Fruit fly (Drosophila melanogaster) whole organism, wandering third instar larva: Measurements from ENCODE around the gene cac.

Source experiments
- Abd-B ChIP-seq: fragments of >200 bp; optimal IDR thresholded peaks from 2 replicates; lab custom pipeline; 2017; ENCODE audit warnings: missing biosample characterization, missing genetic modification characterization
- CG32264 ChIP-seq: fragments of 200-800 bp; sonication (Bioruptor generic); optimal IDR thresholded peaks from 2 replicates; lab custom pipeline; 2016; ENCODE audit warnings: missing biosample characterization, missing genetic modification characterization
- CG9705 ChIP-seq: fragments of 200-800 bp; sonication (Bioruptor generic); optimal IDR thresholded peaks from 2 replicates; lab custom pipeline; 2018; ENCODE audit warnings: missing biosample characterization, mild to moderate bottlenecking, missing genetic modification characterization
- CrebA ChIP-seq: fragments of 200-800 bp; sonication (Bioruptor generic); optimal IDR thresholded peaks from 2 replicates; lab custom pipeline; 2016; ENCODE audit warnings: missing biosample characterization, mild to moderate bottlenecking, missing genetic modification characterization, borderline replicate concordance
- Dfd ChIP-seq: fragments of >200 bp; optimal IDR thresholded peaks from 2 replicates; lab custom pipeline; 2017; ENCODE audit warnings: missing biosample characterization, missing genetic modification characterization
- Dif ChIP-seq: fragments of 200-275, 200-300 bp; sonication (Bioruptor generic); optimal IDR thresholded peaks from 2 replicates; lab custom pipeline; 2018; ENCODE audit warnings: missing biosample characterization, missing genetic modification characterization; ENCODE audit not compliant: partially characterized antibody
- GATAd ChIP-seq: sonication (Bioruptor generic); optimal IDR thresholded peaks from 2 replicates; lab custom pipeline; 2016; ENCODE audit warnings: missing biosample characterization, missing genetic modification characterization
- HLH106 ChIP-seq: fragments of 200-800 bp; optimal IDR thresholded peaks from 3 replicates; lab custom pipeline; 2019; ENCODE audit warnings: missing biosample characterization, mild to moderate bottlenecking, missing genetic modification characterization, moderate library complexity
- Hnf4 ChIP-seq: fragments of 200-800 bp; sonication (Bioruptor generic); optimal IDR thresholded peaks from 2 replicates; lab custom pipeline; 2016; ENCODE audit warnings: missing biosample characterization, mild to moderate bottlenecking, missing genetic modification characterization
- Hr78 ChIP-seq: fragments of >200 bp; optimal IDR thresholded peaks from 2 replicates; lab custom pipeline; 2017; ENCODE audit warnings: missing biosample characterization, missing genetic modification characterization
- Hr83 ChIP-seq: fragments of 200-300 bp; sonication (Bioruptor generic); optimal IDR thresholded peaks from 2 replicates; lab custom pipeline; 2016; ENCODE audit warnings: missing biosample characterization, mild to moderate bottlenecking, missing genetic modification characterization, moderate library complexity; ENCODE audit not compliant: poor library complexity, severe bottlenecking
- Jra ChIP-seq: sonication (Bioruptor generic); optimal IDR thresholded peaks from 2 replicates; lab custom pipeline; 2016; ENCODE audit warnings: missing biosample characterization, missing genetic modification characterization
- Mio ChIP-seq: sonication (Bioruptor generic); optimal IDR thresholded peaks from 2 replicates; lab custom pipeline; 2016; ENCODE audit warnings: missing biosample characterization, missing genetic modification characterization
- Myc ChIP-seq: fragments of >200 bp; optimal IDR thresholded peaks from 2 replicates; lab custom pipeline; 2017
- N ChIP-seq: fragments of >200 bp; optimal IDR thresholded peaks from 2 replicates; lab custom pipeline; 2018; ENCODE audit warnings: missing biosample characterization, missing external identifiers, missing genetic modification characterization
- OdsH ChIP-seq: fragments of 200-800 bp; sonication (Bioruptor generic); optimal IDR thresholded peaks from 2 replicates; lab custom pipeline; 2016; ENCODE audit warnings: missing biosample characterization, mild to moderate bottlenecking, missing genetic modification characterization
- Rel ChIP-seq, 2 experiments: fragments of 200-800 bp; sonication (Bioruptor generic) in 1 of 2; optimal IDR thresholded peaks; 2 replicates in 1 of 2; 3 replicates in 1 of 2; lab custom pipeline; 2016 to 2019; ENCODE audit warnings: mild to moderate bottlenecking in 2 of 2, missing biosample characterization in 2 of 2, missing genetic modification characterization in 2 of 2, moderate library complexity in 1 of 2
- Sp1 ChIP-seq: fragments of 200-800 bp; sonication (Bioruptor generic); optimal IDR thresholded peaks from 3 replicates; lab custom pipeline; 2019; ENCODE audit warnings: missing biosample characterization, mild to moderate bottlenecking, missing genetic modification characterization, moderate library complexity
- Vsx2 ChIP-seq: fragments of 200-300, 225-300 bp; sonication (Bioruptor generic); optimal IDR thresholded peaks from 2 replicates; lab custom pipeline; 2018; ENCODE audit warnings: missing biosample characterization, missing genetic modification characterization; ENCODE audit not compliant: partially characterized antibody
- br ChIP-seq: fragments of 200-800 bp; sonication (Bioruptor generic); optimal IDR thresholded peaks from 2 replicates; lab custom pipeline; 2016; ENCODE audit warnings: missing biosample characterization, missing genetic modification characterization
- brk ChIP-seq: fragments of 200-800 bp; sonication (Bioruptor generic); optimal IDR thresholded peaks from 2 replicates; lab custom pipeline; 2016; ENCODE audit warnings: missing biosample characterization, mild to moderate bottlenecking, missing genetic modification characterization
- dl ChIP-seq, 2 experiments: fragments of 175-275, 200-275 bp in 1 of 2; fragments of 200-275 bp in 1 of 2; sonication (Bioruptor generic); optimal IDR thresholded peaks; lab custom pipeline; 2018; ENCODE audit warnings: mild to moderate bottlenecking in 2 of 2, missing biosample characterization in 2 of 2, missing genetic modification characterization in 2 of 2, moderate library complexity in 2 of 2; ENCODE audit not compliant: partially characterized antibody in 2 of 2, insufficient read depth in 1 of 2
- dmrt93B ChIP-seq: fragments of 200-800 bp; sonication (Bioruptor generic); optimal IDR thresholded peaks from 2 replicates; lab custom pipeline; 2018; ENCODE audit warnings: missing biosample characterization, mild to moderate bottlenecking, missing genetic modification characterization
- dsf ChIP-seq: sonication (Bioruptor generic); optimal IDR thresholded peaks from 2 replicates; lab custom pipeline; 2016; ENCODE audit warnings: missing biosample characterization, missing genetic modification characterization, borderline replicate concordance
- ey ChIP-seq: fragments of 200-800 bp; sonication (Bioruptor generic); optimal IDR thresholded peaks from 2 replicates; lab custom pipeline; 2016; ENCODE audit warnings: missing biosample characterization, missing genetic modification characterization
- foxo ChIP-seq, 2 experiments: fragments of 200-800 bp; sonication (Bioruptor generic); optimal IDR thresholded peaks; 2 replicates in 1 of 2; 3 replicates in 1 of 2; lab custom pipeline; 2016 to 2017; ENCODE audit warnings: missing biosample characterization in 2 of 2, missing genetic modification characterization in 2 of 2
- fru ChIP-seq: fragments of 200-800 bp; sonication (Bioruptor generic); optimal IDR thresholded peaks from 3 replicates; lab custom pipeline; 2016; ENCODE audit warnings: missing biosample characterization, mild to moderate bottlenecking, missing genetic modification characterization
- h ChIP-seq: fragments of 200-800 bp; sonication (Bioruptor generic); optimal IDR thresholded peaks from 3 replicates; lab custom pipeline; 2016; ENCODE audit warnings: missing biosample characterization, mild to moderate bottlenecking, missing genetic modification characterization
- jim ChIP-seq: fragments of 175-275, 200-325 bp; sonication (Bioruptor generic); optimal IDR thresholded peaks from 2 replicates; lab custom pipeline; 2016; ENCODE audit warnings: missing biosample characterization, mild to moderate bottlenecking, missing genetic modification characterization
- lola ChIP-seq: fragments of >200 bp; optimal IDR thresholded peaks from 2 replicates; lab custom pipeline; 2017; ENCODE audit warnings: missing biosample characterization, missing genetic modification characterization
- pan ChIP-seq: fragments of >200 bp; optimal IDR thresholded peaks from 2 replicates; lab custom pipeline; 2017
- psq ChIP-seq: fragments of 200-800 bp; sonication (Bioruptor generic); optimal IDR thresholded peaks from 3 replicates; lab custom pipeline; 2017; ENCODE audit warnings: missing biosample characterization, mild to moderate bottlenecking, missing genetic modification characterization, moderate library complexity
- rgr ChIP-seq: fragments of 200-800 bp; sonication (Bioruptor generic); optimal IDR thresholded peaks from 3 replicates; lab custom pipeline; 2016; ENCODE audit warnings: missing biosample characterization, mild to moderate bottlenecking, missing genetic modification characterization
- sage ChIP-seq: fragments of 200-800 bp; sonication (Bioruptor generic); optimal IDR thresholded peaks from 2 replicates; lab custom pipeline; 2016; ENCODE audit warnings: missing biosample characterization, mild to moderate bottlenecking, missing genetic modification characterization
- sv ChIP-seq: fragments of 200-800 bp; sonication (Bioruptor generic); optimal IDR thresholded peaks from 3 replicates; lab custom pipeline; 2016; ENCODE audit warnings: missing biosample characterization, missing genetic modification characterization
- tai ChIP-seq: sonication (Bioruptor generic); optimal IDR thresholded peaks from 2 replicates; lab custom pipeline; 2016; ENCODE audit warnings: missing biosample characterization, missing genetic modification characterization
- usp ChIP-seq: fragments of >200 bp; optimal IDR thresholded peaks from 2 replicates; lab custom pipeline; 2017; ENCODE audit warnings: missing biosample characterization, missing genetic modification characterization
- woc ChIP-seq: sonication (Bioruptor generic); optimal IDR thresholded peaks from 2 replicates; lab custom pipeline; 2016; ENCODE audit warnings: missing biosample characterization, mild to moderate bottlenecking, missing genetic modification characterization

The cac gene

dm6 chrX:12018440-12019101 lies 33.7 kb upstream of the cac start, which contains the start of gene Lsm12a:
TSS of gene Lsm12a (plus strand) at chrX:12018640.
- TF ChIP-seq pan (lab: Kevin White, UChicago) (no peak), woc (GFP tag; lab: Kevin White, UChicago) (no peak), ey (GFP tag; lab: Kevin White, UChicago) (no peak), br (GFP tag; lab: Kevin White, UChicago) (no peak), foxo (GFP tag; optimal IDR thresholded peaks at IDR 0.05; lab: Kevin White, UChicago) (no peak), psq (GFP tag; lab: Kevin White, UChicago) (peak; percentile 87), dmrt93B (GFP tag; lab: Kevin White, UChicago) (no peak), Sp1 (no peak), Hnf4 (GFP tag; lab: Kevin White, UChicago) (no peak), Rel (GFP tag; optimal IDR thresholded peaks at IDR 0.05; lab: Kevin White, UChicago) (no peak), Rel (tag; optimal IDR thresholded peaks at IDR 0.05; lab: Kevin White, UChicago) (peak; percentile 38), fru (GFP tag; lab: Kevin White, UChicago) (no peak), Myc (lab: Kevin White, UChicago) (no peak), sage (GFP tag; lab: Kevin White, UChicago) (no peak), N (GFP tag; lab: Kevin White, UChicago) (no peak)
- TF ChIP-seq, all 38 proteins: peak for 2

dm6 chrX:12017815-12018439 lies 33.0 kb upstream of the cac start, which contains the start of gene Chrac-16:
TSS of gene Chrac-16 (minus strand) at chrX:12017961.
- TF ChIP-seq ey (GFP tag; lab: Kevin White, UChicago), result no peak
- peak; percentile 30 for TF ChIP-seq woc (GFP tag; lab: Kevin White, UChicago)
- no peak for TF ChIP-seq Rel (GFP tag; optimal IDR thresholded peaks at IDR 0.05; lab: Kevin White, UChicago)
- peak; percentile 32 for TF ChIP-seq Rel (tag; optimal IDR thresholded peaks at IDR 0.05; lab: Kevin White, UChicago)
- peak; percentile 2 for TF ChIP-seq HLH106

- TF ChIP-seq Myc (lab: Kevin White, UChicago) (no peak), foxo (GFP tag; optimal IDR thresholded peaks at IDR 0.05; lab: Kevin White, UChicago) (peak in 1 of 2 experiments; percentile 61), Abd-B (GFP tag; lab: Kevin White, UChicago) (no peak), h (GFP tag; lab: Kevin White, UChicago) (peak; percentile 59), psq (GFP tag; lab: Kevin White, UChicago) (peak; percentile 42), Sp1 (peak; percentile 40), Hr78 (GFP tag; lab: Kevin White, UChicago) (no peak), dsf (GFP tag; lab: Kevin White, UChicago) (no peak), jim (GFP tag; lab: Kevin White, UChicago) (no peak), pan (lab: Kevin White, UChicago) (no peak), brk (GFP tag; lab: Kevin White, UChicago) (no peak), Mio (GFP tag; lab: Kevin White, UChicago) (no peak), HLH106 (peak; percentile 46), usp (GFP tag; lab: Kevin White, UChicago) (no peak), ey (GFP tag; lab: Kevin White, UChicago) (peak; percentile 37), OdsH (peak; percentile 33), CrebA (GFP tag; lab: Kevin White, UChicago) (no peak), sage (GFP tag; lab: Kevin White, UChicago) (peak; percentile 70), dl (GFP tag; optimal IDR thresholded peaks at IDR 0.05; lab: Kevin White, UChicago; ENCODE audit: insufficient read depth in 1 of 2, partially characterized antibody in 2 of 2) (no peak), Dif (GFP tag; lab: Kevin White, UChicago) (no peak), sv (no peak), Rel (GFP tag; optimal IDR thresholded peaks at IDR 0.05; lab: Kevin White, UChicago) (no peak), Rel (tag; optimal IDR thresholded peaks at IDR 0.05; lab: Kevin White, UChicago) (peak; percentile 18), Vsx2 (GFP tag; lab: Kevin White, UChicago) (no peak), GATAd (GFP tag; lab: Kevin White, UChicago) (no peak), fru (GFP tag; lab: Kevin White, UChicago) (peak; percentile 79), CG9705 (GFP tag; lab: Kevin White, UChicago) (no peak), N (GFP tag; lab: Kevin White, UChicago) (no peak), br (GFP tag; lab: Kevin White, UChicago) (peak; percentile 34), Hr83 (GFP tag; lab: Kevin White, UChicago) (no peak), rgr (peak; percentile 53), CG32264 (GFP tag; lab: Kevin White, UChicago) (no peak), Jra (GFP tag; lab: Kevin White, UChicago) (peak; percentile 52), woc (GFP tag; lab: Kevin White, UChicago) (peak; percentile 54), tai (GFP tag; lab: Kevin White, UChicago) (no peak), dmrt93B (GFP tag; lab: Kevin White, UChicago) (no peak), Hnf4 (GFP tag; lab: Kevin White, UChicago) (peak; percentile 17), Dfd (GFP tag; lab: Kevin White, UChicago) (no peak), lola (no peak)
Measured at dm6 chrX:12014800-12015389, 30.0 kb upstream of the cac start.
